Worm (Caenorhabditis elegans) whole organism, L4 larva: Measurements from ENCODE around the gene anp-1.

Experiments used
- lin-29 ChIP-seq: fragments of 200-800 bp; sonication (Bioruptor generic); IDR thresholded peaks from 2 replicates; pipeline ENCODE4 v1.3.6; 2022; ENCODE audit warnings: missing genetic modification reagents, missing genetic modification characterization, missing compliant biosample characterization
- mxl-2 ChIP-seq: fragments of 200-800 bp; sonication (Bioruptor generic); conservative IDR thresholded peaks from 2 replicates; pipeline ENCODE4 v1.3.6; 2022; ENCODE audit warnings: missing genetic modification reagents, missing genetic modification characterization, missing compliant biosample characterization
- nhr-28 ChIP-seq: fragments of 150-350 bp; optimal IDR thresholded peaks from 2 replicates; lab custom pipeline; 2014; ENCODE audit warnings: missing biosample characterization, missing genetic modification characterization

ce11 chrV:12852355-12852754, 6.9 kb upstream of the anp-1 start:
- TF ChIP-seq lin-29 (GFP tag; lab: Robert Waterston, UW) (no peak), nhr-28 (tag; lab: Kevin White, UChicago) (peak; percentile 74), mxl-2 (GFP tag; lab: Robert Waterston, UW) (no peak)
